Worm (Caenorhabditis elegans) whole organism, late embryonic: ENCODE data around the gene obr-2.

ENCODE experiments used
- C38D4.7 ChIP-seq: fragments of 200-800 bp; sonication (Bioruptor generic); optimal IDR thresholded peaks from 2 replicates; lab custom pipeline; 2018; ENCODE audit warnings: mild to moderate bottlenecking, missing genetic modification characterization, moderate library complexity, missing compliant biosample characterization
- F13H6.1 ChIP-seq: sonication (generic microtip); optimal IDR thresholded peaks from 2 replicates; lab custom pipeline; 2016; ENCODE audit warnings: missing genetic modification characterization, missing compliant biosample characterization
- K09A11.1 ChIP-seq: sonication (generic microtip); optimal IDR thresholded peaks from 2 replicates; lab custom pipeline; 2017; ENCODE audit warnings: antibody characterized with exemption, mild to moderate bottlenecking, missing genetic modification characterization, missing compliant biosample characterization; ENCODE audit not compliant: insufficient read depth
- T23F11.4 ChIP-seq: fragments of 200-800 bp; sonication (Bioruptor generic); optimal IDR thresholded peaks from 2 replicates; lab custom pipeline; 2018; ENCODE audit warnings: mild to moderate bottlenecking, missing genetic modification characterization, missing compliant biosample characterization
- Y22D7AL.16 ChIP-seq: sonication (generic microtip); optimal IDR thresholded peaks from 2 replicates; lab custom pipeline; 2016; ENCODE audit warnings: missing genetic modification characterization, missing compliant biosample characterization
- ahr-1 ChIP-seq: sonication (generic microtip); optimal IDR thresholded peaks from 2 replicates; lab custom pipeline; 2016; ENCODE audit warnings: missing genetic modification characterization, missing compliant biosample characterization
- ceh-14 ChIP-seq: sonication (generic microtip); optimal IDR thresholded peaks from 2 replicates; lab custom pipeline; 2016; ENCODE audit warnings: missing genotype, missing genetic modification characterization, missing compliant biosample characterization
- ceh-18 ChIP-seq: sonication (generic microtip); optimal IDR thresholded peaks from 2 replicates; lab custom pipeline; 2016; ENCODE audit warnings: missing genetic modification characterization, missing compliant biosample characterization
- ceh-24 ChIP-seq: sonication (generic microtip); optimal IDR thresholded peaks from 2 replicates; lab custom pipeline; 2016; ENCODE audit warnings: mild to moderate bottlenecking, missing genetic modification characterization, missing compliant biosample characterization
- ceh-34 ChIP-seq: sonication (generic microtip); optimal IDR thresholded peaks from 2 replicates; lab custom pipeline; 2016; ENCODE audit warnings: mild to moderate bottlenecking, missing genetic modification characterization, missing compliant biosample characterization
- ceh-45 ChIP-seq: fragments of 200-800 bp; sonication (Bioruptor generic); IDR thresholded peaks from 2 replicates; pipeline ENCODE4 v1.3.6; 2022; ENCODE audit warnings: missing genetic modification reagents, missing genetic modification characterization, missing compliant biosample characterization
- ceh-48 ChIP-seq: sonication (generic microtip); optimal IDR thresholded peaks from 2 replicates; lab custom pipeline; 2016; ENCODE audit warnings: missing genetic modification characterization, inconsistent platforms, missing compliant biosample characterization
- ceh-9 ChIP-seq: sonication (generic microtip); optimal IDR thresholded peaks from 2 replicates; lab custom pipeline; 2016; ENCODE audit warnings: mild to moderate bottlenecking, missing genetic modification characterization, inconsistent platforms, missing compliant biosample characterization
- che-1 ChIP-seq: sonication (generic microtip); optimal IDR thresholded peaks from 2 replicates; lab custom pipeline; 2016; ENCODE audit warnings: mild to moderate bottlenecking, missing genetic modification characterization, missing compliant biosample characterization
- ets-4 ChIP-seq: sonication (generic microtip); optimal IDR thresholded peaks from 2 replicates; lab custom pipeline; 2016; ENCODE audit warnings: missing genetic modification characterization, missing compliant biosample characterization
- fax-1 ChIP-seq: sonication (generic microtip); optimal IDR thresholded peaks from 2 replicates; lab custom pipeline; 2016; ENCODE audit warnings: missing genotype, missing genetic modification characterization, missing compliant biosample characterization
- fkh-10 ChIP-seq: fragments of 150-350 bp; optimal IDR thresholded peaks from 2 replicates; lab custom pipeline; 2014; ENCODE audit warnings: missing biosample characterization, missing genetic modification reagents, missing genetic modification characterization
- hlh-13 ChIP-seq: fragments of 200-800 bp; sonication (Bioruptor generic); optimal IDR thresholded peaks from 2 replicates; lab custom pipeline; 2018; ENCODE audit warnings: mild to moderate bottlenecking, missing genetic modification characterization, missing compliant biosample characterization
- hlh-30 ChIP-seq: sonication (generic microtip); optimal IDR thresholded peaks from 2 replicates; lab custom pipeline; 2017; ENCODE audit warnings: antibody characterized with exemption, missing genetic modification characterization, missing compliant biosample characterization; ENCODE audit not compliant: insufficient read depth
- hlh-6 ChIP-seq: sonication (generic microtip); optimal IDR thresholded peaks from 2 replicates; lab custom pipeline; 2016; ENCODE audit warnings: missing genotype, missing genetic modification characterization, missing compliant biosample characterization
- hlh-8 ChIP-seq: sonication (generic microtip); optimal IDR thresholded peaks from 2 replicates; lab custom pipeline; 2016; ENCODE audit warnings: missing genotype, missing genetic modification characterization, missing compliant biosample characterization
- lim-6 ChIP-seq: sonication (generic microtip); optimal IDR thresholded peaks from 2 replicates; lab custom pipeline; 2016; ENCODE audit warnings: missing genetic modification characterization, missing compliant biosample characterization
- lin-11 ChIP-seq: fragments of 200-800 bp; sonication (Bioruptor generic); optimal IDR thresholded peaks from 2 replicates; lab custom pipeline; 2018; ENCODE audit warnings: mild to moderate bottlenecking, missing genetic modification characterization, missing compliant biosample characterization
- madf-2 ChIP-seq: sonication (generic microtip); optimal IDR thresholded peaks from 2 replicates; lab custom pipeline; 2017; ENCODE audit warnings: missing genetic modification characterization, missing compliant biosample characterization
- nfya-1 ChIP-seq: sonication (generic microtip); optimal IDR thresholded peaks from 2 replicates; lab custom pipeline; 2017; ENCODE audit warnings: missing genetic modification characterization, mild to moderate bottlenecking, missing compliant biosample characterization, antibody characterized with exemption, moderate library complexity
- nhr-232 ChIP-seq: sonication (generic microtip); optimal IDR thresholded peaks from 2 replicates; lab custom pipeline; 2016; ENCODE audit warnings: missing genetic modification characterization, missing compliant biosample characterization
- pat-9 ChIP-seq: fragments of 200-800 bp; sonication (Bioruptor generic); optimal IDR thresholded peaks from 2 replicates; lab custom pipeline; 2018; ENCODE audit warnings: mild to moderate bottlenecking, missing genetic modification characterization, moderate library complexity, missing compliant biosample characterization
- pax-1 ChIP-seq: fragments of 150-350 bp; optimal IDR thresholded peaks from 2 replicates; lab custom pipeline; 2014; ENCODE audit warnings: missing biosample characterization, missing genetic modification characterization
- pha-2 ChIP-seq: sonication (generic microtip); optimal IDR thresholded peaks from 2 replicates; lab custom pipeline; 2017; ENCODE audit warnings: mild to moderate bottlenecking, missing genetic modification characterization, missing compliant biosample characterization
- pha-4 ChIP-seq: fragments of 150-350 bp; optimal IDR thresholded peaks from 2 replicates; lab custom pipeline; 2018; ENCODE audit warnings: missing biosample characterization, missing genetic modification reagents, missing genetic modification characterization
- pros-1 ChIP-seq: fragments of 150-350 bp; optimal IDR thresholded peaks from 2 replicates; lab custom pipeline; 2014; ENCODE audit warnings: missing biosample characterization, missing genetic modification reagents, missing genetic modification characterization
- ref-2 ChIP-seq: sonication (generic microtip); optimal IDR thresholded peaks from 2 replicates; lab custom pipeline; 2016; ENCODE audit warnings: missing genetic modification characterization, missing compliant biosample characterization
- sox-2 ChIP-seq: fragments of 200-800 bp; sonication (Bioruptor generic); IDR thresholded peaks from 2 replicates; pipeline ENCODE4 v1.3.6; 2022; ENCODE audit warnings: missing genetic modification reagents, missing genetic modification characterization, missing compliant biosample characterization
- sox-4 ChIP-seq: sonication (generic microtip); optimal IDR thresholded peaks from 2 replicates; lab custom pipeline; 2017; ENCODE audit warnings: mild to moderate bottlenecking, missing genetic modification characterization, inconsistent platforms, missing compliant biosample characterization
- syd-9 ChIP-seq: sonication (generic microtip); optimal IDR thresholded peaks from 2 replicates; lab custom pipeline; 2016; ENCODE audit warnings: mild to moderate bottlenecking, missing genetic modification characterization, moderate library complexity, missing compliant biosample characterization
- unc-3 ChIP-seq, 2 experiments: fragments of 200-800 bp in 1 of 2; sonication (Bioruptor generic) in 1 of 2; sonication (generic microtip) in 1 of 2; conservative IDR thresholded peaks in 1 of 2; optimal IDR thresholded peaks in 1 of 2; 2 replicates each; pipeline versions ENCODE4 v1.3.6 to Lab custom; 2016 to 2022; ENCODE audit warnings: missing compliant biosample characterization in 2 of 2, missing genetic modification characterization in 2 of 2, missing genetic modification reagents in 1 of 2
- unc-55 ChIP-seq: sonication (generic microtip); optimal IDR thresholded peaks from 2 replicates; lab custom pipeline; 2017; ENCODE audit warnings: missing biosample characterization, missing genetic modification reagents, missing genetic modification characterization
- zip-5 ChIP-seq: sonication (generic microtip); optimal IDR thresholded peaks from 2 replicates; lab custom pipeline; 2016; ENCODE audit warnings: missing genetic modification characterization, missing compliant biosample characterization

Gene obr-2

ce11 chrV:14992627-14993117 lies 21.4 kb downstream of the obr-2 start, which contains the start of gene T01C3.3:
Gene T01C3.3 (minus strand): TSS chrV:14992677.
- TF ChIP-seq ceh-9 (tag; lab: Kevin White, UChicago) (no peak), Y22D7AL.16 (tag; lab: Kevin White, UChicago) (no peak), fkh-10 (GFP tag; lab: Kevin White, UChicago) (no peak), ahr-1 (tag; lab: Kevin White, UChicago) (no peak), lin-11 (tag; lab: Kevin White, UChicago) (no peak), pha-4 (tag; lab: Kevin White, UChicago) (no peak), unc-55 (GFP tag; lab: Kevin White, UChicago) (no peak), hlh-30 (tag; lab: Kevin White, UChicago) (no peak), lim-6 (tag; lab: Kevin White, UChicago) (no peak), madf-2 (tag; lab: Kevin White, UChicago) (no peak)

- TF ChIP-seq ref-2 (tag; lab: Kevin White, UChicago): no peak
- no peak for TF ChIP-seq hlh-30 (tag; lab: Kevin White, UChicago)
- TF ChIP-seq unc-3 (GFP tag; conservative IDR thresholded peaks at IDR 0.05; lab: Robert Waterston, UW): no peak
- TF ChIP-seq unc-3 (tag; optimal IDR thresholded peaks at IDR 0.05; lab: Kevin White, UChicago): no peak
- no peak for TF ChIP-seq nhr-232
- no peak for TF ChIP-seq T23F11.4 (GFP tag; lab: Kevin White, UChicago)
- TF ChIP-seq che-1 (tag; lab: Kevin White, UChicago): no peak
- no peak for TF ChIP-seq pat-9
- no peak for TF ChIP-seq fax-1
- no peak for TF ChIP-seq F13H6.1 (tag; lab: Kevin White, UChicago)
- no peak for TF ChIP-seq ahr-1 (tag; lab: Kevin White, UChicago)
These were observed 22.6 kb downstream of the obr-2 start for ce11 chrV:14991489-14991888.

DNA sequence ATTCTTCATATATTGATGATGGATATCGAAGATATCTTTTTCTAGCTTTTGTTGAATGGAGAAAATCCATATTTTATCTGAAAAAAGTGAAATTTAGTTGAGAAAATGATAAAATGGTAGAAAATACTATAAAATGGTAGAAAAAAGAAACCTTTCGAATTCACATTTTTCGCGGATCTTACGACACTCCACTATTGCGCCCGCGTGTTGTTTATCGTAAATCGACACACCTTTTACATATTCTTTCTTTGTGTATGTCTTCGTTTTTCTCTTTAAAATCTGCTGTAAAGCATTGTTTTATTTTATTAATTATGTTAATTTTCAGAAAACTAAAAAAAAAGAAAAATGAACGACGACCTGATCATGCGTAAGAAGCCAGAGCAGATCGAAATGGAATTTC lies 23.2 kb downstream of the obr-2 start, which contains the start of the genes cdt-2 and T01C3.2:
TSS of gene cdt-2 (minus strand) at position 284 of the 400 bp plus-strand sequence.
TSS of gene T01C3.2 (plus strand) at position 326 of the 400 bp plus-strand sequence.
- peak; percentile 19 for TF ChIP-seq nfya-1 (tag; lab: Kevin White, UChicago)
- TF ChIP-seq K09A11.1 (tag; lab: Kevin White, UChicago): no peak

ce11 chrV:14984593-14984992 lies 29.5 kb downstream of the obr-2 start, which contains the start of gene F02D8.4:
Gene F02D8.4 (plus strand): TSS chrV:14984893.
- TF ChIP-seq hlh-8 (tag; lab: Kevin White, UChicago) (no peak), fkh-10 (GFP tag; lab: Kevin White, UChicago) (no peak), ceh-48 (tag; lab: Kevin White, UChicago) (no peak), ceh-18 (tag; lab: Kevin White, UChicago) (no peak), ceh-14 (no peak), sox-4 (tag; lab: Kevin White, UChicago) (no peak), hlh-6 (tag; lab: Kevin White, UChicago) (no peak), hlh-30 (tag; lab: Kevin White, UChicago) (no peak), ceh-45 (GFP tag; lab: Robert Waterston, UW) (no peak), ceh-34 (no peak), pha-2 (tag; lab: Kevin White, UChicago) (no peak), lin-11 (tag; lab: Kevin White, UChicago) (no peak), K09A11.1 (tag; lab: Kevin White, UChicago) (no peak), hlh-13 (GFP tag; lab: Kevin White, UChicago) (no peak)

ce11 chrV:14979937-14980336 lies 34.1 kb downstream of the obr-2 start, which contains the start of gene xbx-1:
Gene xbx-1 (plus strand): TSS chrV:14980237.
- TF ChIP-seq syd-9 (tag; lab: Kevin White, UChicago) (no peak), ets-4 (tag; lab: Kevin White, UChicago) (no peak), pax-1 (tag; lab: Kevin White, UChicago) (no peak), pros-1 (tag; lab: Kevin White, UChicago) (no peak), nfya-1 (tag; lab: Kevin White, UChicago) (no peak), sox-2 (no peak), ceh-24 (tag; lab: Kevin White, UChicago) (no peak), fkh-10 (GFP tag; lab: Kevin White, UChicago) (no peak), hlh-6 (tag; lab: Kevin White, UChicago) (no peak), zip-5 (tag; lab: Kevin White, UChicago) (no peak), C38D4.7 (GFP tag; lab: Kevin White, UChicago) (no peak)
